Fruit fly (Drosophila melanogaster): ENCODE results near the gene PAPLA1.

Gene PAPLA1

DNA sequence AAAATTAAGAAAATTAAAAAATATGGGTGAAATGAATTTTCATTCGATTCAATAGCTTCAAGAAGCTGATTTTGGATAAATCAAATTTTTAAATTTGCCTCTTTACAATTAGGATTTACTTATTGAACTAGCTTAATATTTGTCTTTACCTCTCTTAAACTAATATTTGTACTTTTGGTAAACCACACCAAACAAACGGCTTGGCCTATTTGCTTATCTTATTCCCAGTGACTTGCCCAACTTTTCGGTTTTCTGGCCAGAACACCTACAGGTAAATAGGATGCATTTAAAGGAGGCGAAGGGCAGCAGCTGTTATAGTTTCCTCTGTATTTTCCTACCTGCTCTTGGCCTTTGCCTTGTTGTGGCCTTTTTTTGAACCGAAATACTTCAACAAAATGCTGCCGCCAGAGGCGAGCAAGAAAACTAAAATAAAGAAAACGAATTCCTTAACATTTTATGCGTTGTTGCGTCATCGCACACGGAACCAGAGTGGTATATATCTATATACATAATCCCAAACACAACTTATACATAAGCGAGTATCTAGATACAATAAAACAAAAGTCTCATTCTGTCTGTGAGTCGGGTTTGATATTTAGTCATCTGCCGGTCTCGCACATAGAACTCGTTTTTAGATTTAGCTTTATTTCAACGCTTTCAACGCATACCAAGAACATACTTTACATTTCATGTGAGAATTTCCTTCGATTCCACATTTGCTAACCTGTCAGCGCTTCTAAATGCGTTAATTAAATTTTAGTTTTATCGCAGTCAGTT is 6.5 kb upstream of the PAPLA1 start:
- TF ChIP-seq CTCF (optimal IDR thresholded peaks at IDR 0.05) (no peak), CG8478 (optimal IDR thresholded peaks at IDR 0.05) (no peak)

DNA sequence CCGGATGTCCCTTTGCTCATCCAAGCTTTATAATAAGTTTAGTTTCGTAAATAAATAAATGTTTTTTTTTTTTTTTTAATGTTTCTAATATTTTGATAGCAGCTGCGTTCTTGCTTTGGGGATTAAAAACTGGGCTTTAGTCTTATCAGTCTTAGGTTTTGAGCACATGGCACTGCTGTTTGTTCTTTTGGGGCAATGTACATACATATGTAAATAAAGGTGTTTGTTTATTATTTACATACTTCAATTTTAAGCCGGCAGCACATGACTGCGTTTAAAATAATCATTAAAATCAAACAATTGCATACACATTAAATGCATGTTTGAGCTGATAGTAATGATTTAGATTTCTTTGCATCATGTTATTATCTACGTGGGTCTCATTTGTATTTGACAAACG is 4.8 kb upstream of the PAPLA1 start:
- TF ChIP-seq CG8478 (optimal IDR thresholded peaks at IDR 0.05) (no peak), CTCF (optimal IDR thresholded peaks at IDR 0.05) (no peak)

DNA sequence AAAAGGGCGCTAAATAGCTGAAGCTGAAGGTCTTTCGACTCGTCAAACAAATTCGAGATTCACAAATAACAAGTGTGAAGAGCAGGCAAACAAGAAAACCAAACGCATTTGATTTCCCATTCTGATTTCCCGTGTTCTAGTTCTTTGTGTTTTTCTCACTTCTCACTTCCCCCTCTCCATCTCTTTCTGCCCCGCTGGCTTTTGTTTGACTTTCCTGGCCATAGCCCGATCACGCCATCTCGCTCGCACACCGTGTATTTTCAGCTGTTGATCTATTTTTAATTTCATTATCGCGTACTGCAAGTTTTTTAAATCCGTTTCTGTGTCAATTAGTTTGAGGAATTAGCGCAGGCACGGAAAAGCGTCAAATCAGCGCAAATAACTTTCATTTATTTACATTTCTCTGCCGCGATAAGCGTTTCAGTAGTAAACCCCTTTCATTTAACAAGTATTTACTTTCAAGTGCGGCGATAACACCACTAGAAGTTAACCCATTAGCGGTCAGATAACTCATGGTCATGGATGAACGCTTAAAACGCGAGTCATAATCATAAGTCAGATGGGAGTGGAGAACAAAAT is 4.2 kb upstream of the PAPLA1 start:
- no peak for TF ChIP-seq CTCF (optimal IDR thresholded peaks at IDR 0.05)
- no peak for TF ChIP-seq CG8478 (optimal IDR thresholded peaks at IDR 0.05)

DNA sequence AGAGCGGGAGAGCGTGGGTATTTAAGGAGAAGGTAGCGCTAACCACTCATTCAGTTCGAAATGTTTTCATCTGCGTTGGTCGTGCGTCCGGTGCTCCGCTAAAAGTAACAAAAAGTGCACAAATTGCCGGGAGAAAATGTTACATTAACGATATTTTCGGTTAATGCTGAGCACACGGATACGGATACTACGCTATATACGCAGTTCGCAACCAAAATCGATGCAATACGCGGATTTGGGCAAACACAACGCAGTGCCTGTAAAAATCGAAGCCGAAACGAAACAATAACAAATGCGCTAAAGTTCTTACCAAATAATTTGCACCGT is 3.5 kb upstream of the PAPLA1 start, which contains the start of gene Piezo:
Gene Piezo, plus strand, starts transcription at position 49 of the 327 bp plus-strand sequence.
- TF ChIP-seq CG8478 (optimal IDR thresholded peaks at IDR 0.05) (no peak), CTCF (optimal IDR thresholded peaks at IDR 0.05) (no peak)

DNA sequence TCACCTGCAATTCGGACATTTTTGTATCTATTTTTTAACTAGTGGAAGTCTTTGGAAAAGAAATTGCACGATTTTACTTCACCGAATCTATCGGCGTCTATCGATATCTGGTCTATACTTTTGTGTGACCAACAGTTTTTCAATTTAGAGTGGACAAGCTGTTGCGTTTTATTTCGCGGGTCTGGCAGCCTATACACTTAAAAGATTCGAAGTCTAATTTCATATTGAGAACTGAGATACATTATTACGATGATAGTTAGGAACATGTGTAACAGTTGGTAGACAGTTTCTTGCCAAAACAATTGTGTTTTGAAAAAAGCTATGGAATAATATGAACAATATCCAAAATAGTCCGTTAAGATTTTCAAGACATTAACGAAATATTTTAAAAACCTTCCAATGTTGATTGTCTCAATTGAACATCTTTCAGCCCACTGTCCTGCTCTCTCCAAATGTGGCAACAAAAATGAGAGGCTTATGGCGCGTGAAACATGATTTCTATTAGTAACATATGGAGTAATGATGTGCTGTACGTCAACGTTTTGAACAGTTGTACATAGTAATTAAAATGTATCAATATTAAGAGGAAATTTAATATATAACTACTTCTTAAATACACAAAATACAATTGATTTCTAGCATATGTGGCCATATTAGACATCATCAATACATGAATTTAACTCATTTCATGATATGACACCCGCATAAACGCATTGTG is 3.0 kb upstream of the PAPLA1 start, which contains the start of gene Acbp1:
Gene Acbp1, minus strand, starts transcription at position 146 of the 718 bp plus-strand sequence.
- no peak for TF ChIP-seq CG8478 (optimal IDR thresholded peaks at IDR 0.05)
- no peak for TF ChIP-seq CTCF (optimal IDR thresholded peaks at IDR 0.05)

DNA sequence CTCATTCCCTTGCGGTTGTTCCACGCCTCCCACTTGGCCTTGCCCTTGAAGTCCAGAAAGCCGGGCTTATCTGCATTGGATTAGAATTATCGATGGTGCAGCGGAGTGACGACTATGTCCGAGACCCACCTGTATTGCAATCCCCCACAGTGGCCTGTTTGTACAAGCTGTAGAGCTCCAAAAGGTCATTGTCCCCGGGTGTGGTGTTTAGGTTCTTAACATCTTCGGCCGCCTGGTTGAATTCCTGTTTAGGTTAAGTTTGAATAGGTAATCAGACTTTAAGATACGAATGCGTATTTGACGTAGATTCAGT is 2.5 kb upstream of the PAPLA1 start:
- TF ChIP-seq CG8478 (optimal IDR thresholded peaks at IDR 0.05), result no peak
- no peak for TF ChIP-seq CTCF (optimal IDR thresholded peaks at IDR 0.05)

DNA sequence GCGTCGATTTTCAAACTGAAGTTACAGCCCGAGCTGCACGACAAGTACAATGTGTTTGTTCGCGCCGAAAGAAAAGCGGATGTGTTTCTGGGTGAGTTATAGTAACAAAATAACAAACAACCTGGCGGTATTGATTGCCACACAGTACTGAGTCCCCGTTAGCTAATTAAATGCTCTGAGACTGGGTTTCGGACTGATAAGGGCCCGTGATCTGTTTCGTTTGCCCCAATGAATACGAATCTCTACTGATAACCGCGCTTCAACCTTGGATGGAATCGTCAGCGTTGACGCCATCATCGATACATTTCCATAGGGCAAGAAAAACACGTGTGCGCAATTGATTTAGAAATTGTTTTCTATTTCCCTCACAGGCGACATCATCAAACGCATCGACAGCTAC is 2.3 kb downstream of the PAPLA1 start:
- TF ChIP-seq CTCF (optimal IDR thresholded peaks at IDR 0.05) (no peak), CG8478 (optimal IDR thresholded peaks at IDR 0.05) (no peak)

DNA sequence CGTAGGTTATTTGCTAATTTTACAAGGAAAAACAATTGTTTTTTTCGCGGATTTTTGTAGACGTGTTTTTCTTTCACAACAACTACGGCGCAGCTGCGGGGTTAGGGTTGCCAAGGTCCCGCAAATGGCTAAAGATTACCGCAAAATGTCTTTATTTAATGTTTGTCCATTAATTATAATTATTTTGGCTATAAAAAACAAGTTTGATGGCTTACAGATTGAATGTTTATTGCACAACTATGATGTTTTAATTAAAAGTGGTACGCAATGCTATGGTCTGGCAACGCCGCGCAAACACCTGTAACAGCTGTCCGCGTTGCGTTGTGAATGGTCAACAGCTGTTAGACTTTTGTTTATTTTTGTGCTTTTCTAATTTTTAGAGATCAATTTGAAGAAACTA is 2.8 kb downstream of the PAPLA1 start:
- TF ChIP-seq CG8478 (optimal IDR thresholded peaks at IDR 0.05), result no peak

DNA sequence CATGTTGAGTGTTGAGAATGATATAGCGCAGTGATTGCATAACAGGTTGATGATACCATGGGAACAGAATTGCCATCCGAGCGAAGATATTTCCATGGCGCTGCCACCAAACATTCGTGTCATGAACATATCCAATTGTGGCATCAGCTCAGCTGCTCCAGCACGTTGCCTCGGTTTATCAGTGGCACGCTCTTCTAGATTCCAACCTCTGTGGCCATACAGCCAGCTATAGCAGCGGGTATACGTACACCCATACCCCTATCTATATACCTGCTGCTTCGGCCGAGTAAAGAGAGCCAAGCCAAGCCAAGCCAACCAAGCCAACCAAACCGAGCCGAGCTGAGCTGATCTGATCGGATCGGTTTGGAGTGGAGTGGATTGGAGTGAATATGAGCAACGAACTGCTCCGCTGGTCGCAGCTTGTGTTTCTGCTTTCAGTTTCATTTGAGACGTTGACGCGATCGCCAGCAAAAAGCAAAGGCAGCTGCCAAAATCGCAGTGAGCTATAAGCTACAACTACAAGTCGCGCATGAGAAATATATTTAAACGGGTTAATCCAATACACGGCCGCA is 10.8 kb downstream of the PAPLA1 start:
- TF ChIP-seq CG8478 (optimal IDR thresholded peaks at IDR 0.05) (no peak), CTCF (optimal IDR thresholded peaks at IDR 0.05) (no peak)

DNA sequence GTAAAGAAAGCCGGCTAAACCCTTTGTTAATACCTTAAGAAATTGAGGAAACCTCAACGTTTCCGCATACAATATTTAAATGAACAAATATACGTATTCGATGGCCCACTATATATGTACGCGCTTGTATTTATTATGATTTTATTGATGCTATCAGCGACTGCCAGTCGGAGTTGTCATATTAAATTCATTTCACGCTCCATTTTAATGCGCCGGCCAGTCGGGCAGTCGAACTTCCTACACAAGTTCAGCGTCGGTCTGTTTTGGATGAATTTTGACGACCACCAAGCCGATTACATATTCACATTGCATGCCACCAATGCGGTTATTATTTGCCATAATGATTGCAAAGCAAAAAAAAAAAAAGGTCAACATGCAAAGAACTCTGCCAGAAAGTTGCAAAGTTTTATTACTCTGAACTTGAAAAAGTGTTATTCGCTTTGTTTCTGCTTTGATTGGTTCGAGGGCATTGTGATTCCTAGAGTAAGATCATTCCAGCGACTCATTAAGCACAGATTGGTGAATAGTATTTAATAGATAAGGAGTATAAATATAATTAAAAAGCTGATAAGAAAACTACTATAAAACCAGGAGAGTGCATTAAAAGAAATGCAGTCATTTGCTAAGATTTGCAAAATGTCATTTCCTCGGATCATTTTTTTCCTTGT is 12.3 kb downstream of the PAPLA1 start, which contains the start of gene CG31606:
Gene CG31606, plus strand, starts transcription at position 618 of the 668 bp plus-strand sequence.
- no peak for TF ChIP-seq CTCF (optimal IDR thresholded peaks at IDR 0.05)
- TF ChIP-seq CG8478 (optimal IDR thresholded peaks at IDR 0.05), result no peak

DNA sequence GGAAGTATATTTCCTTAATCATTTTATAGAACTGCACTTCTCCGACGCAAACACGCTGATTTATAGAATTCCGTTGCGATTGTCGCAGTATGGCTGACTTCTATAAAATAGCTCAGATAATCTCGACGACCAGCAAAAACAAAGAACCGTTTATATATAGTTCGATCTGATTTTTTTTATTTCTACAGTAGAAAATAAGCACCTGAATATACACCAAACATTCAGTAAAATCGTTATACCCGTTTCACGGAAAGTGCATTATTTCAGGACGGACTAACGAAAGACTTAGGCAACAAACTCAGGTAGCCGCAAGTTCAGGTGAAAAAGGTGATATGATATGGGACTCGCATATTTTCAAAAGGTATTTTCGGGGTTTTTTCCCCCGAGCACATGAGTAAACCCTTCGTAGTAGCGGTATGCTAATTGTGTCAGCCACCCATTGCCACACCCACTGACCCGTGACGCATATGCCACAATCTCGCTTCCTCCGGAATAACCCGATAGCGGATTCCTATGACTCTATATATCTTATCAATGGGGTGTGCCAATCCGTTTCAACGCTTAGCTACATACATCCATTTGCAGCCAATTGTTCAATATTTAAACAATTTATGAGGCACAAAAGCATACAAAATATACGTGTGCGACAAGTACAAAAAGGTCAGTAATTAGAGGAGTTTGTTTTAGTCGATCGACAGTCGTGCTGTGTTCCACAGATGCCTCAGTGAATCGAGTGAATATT is 14.2 kb downstream of the PAPLA1 start, which contains the start of the genes CG42763 and CG43394:
Gene CG42763, minus strand, starts transcription at position 41 of the 742 bp plus-strand sequence.
Gene CG43394, plus strand, starts transcription at position 692 of the 742 bp plus-strand sequence.
- TF ChIP-seq CTCF (optimal IDR thresholded peaks at IDR 0.05) (no peak), CG8478 (optimal IDR thresholded peaks at IDR 0.05) (no peak)

DNA sequence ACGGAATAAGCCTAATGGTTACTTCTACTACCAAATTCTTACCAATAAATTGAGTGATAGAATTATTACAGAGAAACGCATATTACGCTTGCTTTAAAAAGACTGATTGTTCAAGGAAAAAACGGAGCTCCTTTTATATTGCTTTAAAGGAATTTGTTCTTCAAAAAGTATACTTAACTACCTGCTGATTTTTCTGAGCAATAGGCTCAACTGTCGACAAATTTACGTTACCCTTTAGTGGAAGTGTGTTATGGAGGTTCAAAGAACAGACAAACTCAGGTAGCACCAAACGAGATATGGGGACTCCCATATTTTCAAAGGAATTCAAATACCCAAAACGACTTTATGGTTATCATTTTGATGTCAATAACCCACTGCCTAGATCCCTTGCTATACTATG is 15.5 kb downstream of the PAPLA1 start, which contains the start of gene CG42762:
Gene CG42762, minus strand, starts transcription at position 101 of the 400 bp plus-strand sequence.
- TF ChIP-seq CTCF (optimal IDR thresholded peaks at IDR 0.05) (no peak), CG8478 (optimal IDR thresholded peaks at IDR 0.05) (no peak)

DNA sequence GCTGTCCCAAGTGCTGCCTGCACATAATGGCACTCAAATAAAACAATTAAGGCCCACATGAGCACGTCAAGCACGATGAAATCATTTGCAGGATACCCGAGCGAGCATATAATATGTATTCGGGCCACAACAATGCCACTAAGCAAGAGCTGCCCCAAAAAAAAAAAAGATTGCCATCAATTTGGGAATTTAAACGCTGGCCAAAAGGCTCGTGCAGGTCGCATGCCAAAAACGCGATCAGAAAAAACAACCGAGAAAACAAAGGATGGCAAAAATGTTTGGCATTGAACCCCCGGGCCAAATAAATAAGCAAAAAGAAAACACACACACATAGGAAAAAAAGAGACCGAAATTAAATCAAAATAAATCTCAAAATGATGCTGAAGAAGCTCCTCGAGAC is 16.7 kb downstream of the PAPLA1 start:
- TF ChIP-seq CTCF (optimal IDR thresholded peaks at IDR 0.05), result no peak
- no peak for TF ChIP-seq CG8478 (optimal IDR thresholded peaks at IDR 0.05)

DNA sequence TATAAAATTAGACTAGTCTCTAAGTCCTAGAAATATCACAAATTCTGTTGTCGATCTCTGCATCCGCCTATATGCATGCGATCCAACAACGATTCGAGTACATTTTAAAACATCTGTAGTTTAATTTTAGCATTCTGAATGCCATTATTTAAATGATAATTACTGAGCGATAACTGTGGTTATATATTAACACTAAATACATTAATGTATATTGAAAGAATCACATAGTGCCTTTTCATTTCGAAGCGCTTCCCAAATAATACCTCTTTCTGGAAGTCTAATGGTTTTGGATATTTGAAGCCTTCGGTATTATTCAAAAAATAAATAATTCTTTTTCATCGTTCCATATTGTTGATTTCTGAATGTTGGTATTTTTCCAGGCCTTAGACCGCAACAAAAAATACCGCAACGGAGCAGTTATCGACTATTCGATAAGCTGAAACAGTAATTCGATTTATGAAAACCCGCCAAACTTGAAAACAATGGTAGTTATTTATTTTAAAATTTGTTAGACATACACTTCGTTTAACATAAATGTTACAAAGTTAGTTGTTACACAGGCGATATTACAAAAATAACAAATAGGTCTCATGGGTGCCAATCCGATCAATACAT is 25.6 kb downstream of the PAPLA1 start:
- TF ChIP-seq CG8478 (optimal IDR thresholded peaks at IDR 0.05), result no peak
- no peak for TF ChIP-seq CTCF (optimal IDR thresholded peaks at IDR 0.05)
